Fruit fly (Drosophila melanogaster): Measurements from ENCODE around the gene Pglym78.

The Pglym78 gene

DNA sequence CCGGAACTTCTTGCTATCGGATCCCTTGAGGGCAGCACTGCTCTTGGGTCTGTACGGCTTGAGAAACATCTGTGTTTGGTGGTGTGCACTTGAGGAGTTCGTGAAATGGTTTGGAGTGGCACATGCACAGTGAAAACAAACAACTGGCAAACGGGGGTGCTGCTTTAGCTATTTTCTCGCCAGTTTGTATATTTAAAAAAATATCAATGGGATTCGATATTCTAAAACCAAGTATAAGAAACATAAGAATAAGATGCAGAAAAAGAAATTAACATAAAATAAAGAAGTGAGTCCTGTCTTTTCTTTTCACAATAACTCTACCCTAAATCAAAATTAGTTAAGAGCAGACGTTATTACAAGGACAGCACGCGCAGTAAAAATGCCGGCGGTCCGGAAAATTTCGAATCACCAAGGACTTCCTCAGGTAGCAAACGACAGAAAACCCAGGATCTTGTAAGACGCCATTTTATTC lies 3.6 kb downstream of the Pglym78 start, which contains the start of gene eIF2D (continued):
- peak; percentile 20 for TF ChIP-seq HmgD (GFP tag; optimal IDR thresholded peaks at IDR 0.05)
- peak; percentile 87 for TF ChIP-seq row (GFP tag; IDR thresholded peaks at IDR 0.05)
- no peak for TF ChIP-seq CG33213 (GFP tag; optimal IDR thresholded peaks at IDR 0.05)
- no peak for TF ChIP-seq CG15011 (GFP tag; optimal IDR thresholded peaks at IDR 0.05)
- TF ChIP-seq Gsc (GFP tag; IDR thresholded peaks at IDR 0.05): no peak
- TF ChIP-seq CG6683 (GFP tag; optimal IDR thresholded peaks at IDR 0.05): peak; percentile 28
- peak; percentile 87 for TF ChIP-seq Med (GFP tag)
- TF ChIP-seq bbx (GFP tag; IDR thresholded peaks at IDR 0.05; ENCODE audit: partially characterized antibody): no peak
- TF ChIP-seq lov (optimal IDR thresholded peaks at IDR 0.05): no peak
- TF ChIP-seq lov (GFP tag; IDR thresholded peaks at IDR 0.05): 0 out of 3 replicates have a peak, but pooled peaks have one; percentile 4
- peak; percentile 53 for TF ChIP-seq Ptx1 (GFP tag; IDR thresholded peaks at IDR 0.05)
- TF ChIP-seq CG7786 (GFP tag; optimal IDR thresholded peaks at IDR 0.05): peak; percentile 35
- 0 out of 2 replicates have a peak, but pooled peaks have one; percentile 21 for TF ChIP-seq ap (GFP tag; IDR thresholded peaks at IDR 0.05)
- TF ChIP-seq CG6791 (GFP tag; IDR thresholded peaks at IDR 0.05; ENCODE audit: partially characterized antibody): no peak
- no peak for TF ChIP-seq Lhr (GFP tag; optimal IDR thresholded peaks at IDR 0.05)
- no peak for TF ChIP-seq CG12071 (GFP tag; optimal IDR thresholded peaks at IDR 0.05)
- no peak for TF ChIP-seq CG14860 (GFP tag; IDR thresholded peaks at IDR 0.05; ENCODE audit: partially characterized antibody)
- TF ChIP-seq CG3281 (GFP tag; optimal IDR thresholded peaks at IDR 0.05): peak; percentile 68
- no peak for TF ChIP-seq CkIIα-i1 (GFP tag; IDR thresholded peaks at IDR 0.05)
- no peak for TF ChIP-seq exex (tag; optimal IDR thresholded peaks at IDR 0.05)
- TF ChIP-seq CG12155 (GFP tag; optimal IDR thresholded peaks at IDR 0.05): peak; percentile 36
- peak; percentile 22 for TF ChIP-seq CG5245 (GFP tag; optimal IDR thresholded peaks at IDR 0.05)
- TF ChIP-seq CG15601 (tag; optimal IDR thresholded peaks at IDR 0.05): peak; percentile 32
- TF ChIP-seq CG4328 (GFP tag; optimal IDR thresholded peaks at IDR 0.05): peak; percentile 27
- TF ChIP-seq CG6765 (GFP tag; optimal IDR thresholded peaks at IDR 0.05): no peak
- no peak for TF ChIP-seq shn (GFP tag; optimal IDR thresholded peaks at IDR 0.05)
- TF ChIP-seq GATAe (GFP tag; conservative IDR thresholded peaks at IDR 0.05): no peak
- no peak for TF ChIP-seq CG4707 (GFP tag; optimal IDR thresholded peaks at IDR 0.05)
- TF ChIP-seq ems (GFP tag; optimal IDR thresholded peaks at IDR 0.05): peak; percentile 27
- peak; percentile 14 for TF ChIP-seq CG33557 (GFP tag; optimal IDR thresholded peaks at IDR 0.05)
- no peak for TF ChIP-seq CG15073 (GFP tag; optimal IDR thresholded peaks at IDR 0.05)
- TF ChIP-seq Tbp (GFP tag; optimal IDR thresholded peaks at IDR 0.05): no peak
- TF ChIP-seq CG11093 (GFP tag; IDR thresholded peaks at IDR 0.05): no peak
- peak; percentile 57; the same call in 1 of the 2 replicates for TF ChIP-seq Ada2b (GFP tag; IDR thresholded peaks at IDR 0.05)
- TF ChIP-seq NC2α (GFP tag; optimal IDR thresholded peaks at IDR 0.05): no peak
- peak; percentile 68 for TF ChIP-seq MESR4 (GFP tag; optimal IDR thresholded peaks at IDR 0.05)
- TF ChIP-seq HLHmδ (GFP tag; optimal IDR thresholded peaks at IDR 0.05): no peak
- peak; percentile 9 for TF ChIP-seq Side (GFP tag; optimal IDR thresholded peaks at IDR 0.05)
- TF ChIP-seq ab (GFP tag; optimal IDR thresholded peaks at IDR 0.05): no peak
- TF ChIP-seq CG17912 (GFP tag; optimal IDR thresholded peaks at IDR 0.05): no peak
- no peak for TF ChIP-seq Sox100B (GFP tag; optimal IDR thresholded peaks at IDR 0.05)
- TF ChIP-seq CG11723 (GFP tag; optimal IDR thresholded peaks at IDR 0.05): no peak
- peak; percentile 62 for TF ChIP-seq CG13424 (tag; optimal IDR thresholded peaks at IDR 0.05)
- peak; percentile 33 for TF ChIP-seq Dek (tag; optimal IDR thresholded peaks at IDR 0.05)
- peak; percentile 68 for TF ChIP-seq Fer1 (GFP tag; optimal IDR thresholded peaks at IDR 0.05)
- TF ChIP-seq CG17359 (tag; optimal IDR thresholded peaks at IDR 0.05): peak; percentile 63
- TF ChIP-seq CG17186 (GFP tag; optimal IDR thresholded peaks at IDR 0.05): peak; percentile 12
- no peak for TF ChIP-seq CG16813 (GFP tag; IDR thresholded peaks at IDR 0.05; ENCODE audit: partially characterized antibody)
- peak in 1 of 2 experiments; percentile 57 for TF ChIP-seq crp (GFP tag; optimal IDR thresholded peaks at IDR 0.05)
- TF ChIP-seq sd (tag; optimal IDR thresholded peaks at IDR 0.05): no peak

Data from whole organism, embryonic.